Fruit fly (Drosophila melanogaster) whole organism, embryonic: ENCODE measurements around the gene CG7173.

Experiments
- CG5245 ChIP-seq: fragments of 200-800 bp; sonication (Bioruptor generic); optimal IDR thresholded peaks from 3 replicates; lab custom pipeline; 2016; ENCODE audit warnings: missing biosample characterization, missing genetic modification characterization
- Dek ChIP-seq: fragments of 200-800 bp; sonication (Bioruptor generic); optimal IDR thresholded peaks from 3 replicates; lab custom pipeline; 2019; ENCODE audit warnings: missing biosample characterization, mild to moderate bottlenecking, missing genetic modification characterization, moderate library complexity
- NC2β ChIP-seq: fragments of 200-800 bp; sonication (Bioruptor generic); optimal IDR thresholded peaks from 2 replicates; lab custom pipeline; 2016; ENCODE audit warnings: missing biosample characterization, missing genetic modification characterization
- Ravus ChIP-seq: fragments of 200-800 bp; sonication (Bioruptor generic); IDR thresholded peaks from 2 replicates; pipeline ENCODE4 v1.3.6; 2022; ENCODE audit warnings: missing biosample characterization, missing genetic modification characterization
- dimm ChIP-seq: fragments of 200-800 bp; sonication (Bioruptor generic); IDR thresholded peaks from 2 replicates; pipeline ENCODE4 v1.3.6; 2022; ENCODE audit warnings: missing biosample characterization, missing genetic modification characterization
- slou ChIP-seq: fragments of 200-800 bp; sonication (Bioruptor generic); optimal IDR thresholded peaks from 3 replicates; lab custom pipeline; 2016; ENCODE audit warnings: missing biosample characterization, missing genetic modification characterization
- sob ChIP-seq: fragments of 200-800 bp; sonication (Bioruptor generic); IDR thresholded peaks from 2 replicates; pipeline ENCODE4 v1.3.6; 2022; ENCODE audit warnings: missing biosample characterization, missing genetic modification characterization
- tap ChIP-seq: fragments of 200-800 bp; optimal IDR thresholded peaks from 3 replicates; lab custom pipeline; 2019; ENCODE audit warnings: missing biosample characterization, mild to moderate bottlenecking, missing genetic modification characterization, moderate library complexity

DNA sequence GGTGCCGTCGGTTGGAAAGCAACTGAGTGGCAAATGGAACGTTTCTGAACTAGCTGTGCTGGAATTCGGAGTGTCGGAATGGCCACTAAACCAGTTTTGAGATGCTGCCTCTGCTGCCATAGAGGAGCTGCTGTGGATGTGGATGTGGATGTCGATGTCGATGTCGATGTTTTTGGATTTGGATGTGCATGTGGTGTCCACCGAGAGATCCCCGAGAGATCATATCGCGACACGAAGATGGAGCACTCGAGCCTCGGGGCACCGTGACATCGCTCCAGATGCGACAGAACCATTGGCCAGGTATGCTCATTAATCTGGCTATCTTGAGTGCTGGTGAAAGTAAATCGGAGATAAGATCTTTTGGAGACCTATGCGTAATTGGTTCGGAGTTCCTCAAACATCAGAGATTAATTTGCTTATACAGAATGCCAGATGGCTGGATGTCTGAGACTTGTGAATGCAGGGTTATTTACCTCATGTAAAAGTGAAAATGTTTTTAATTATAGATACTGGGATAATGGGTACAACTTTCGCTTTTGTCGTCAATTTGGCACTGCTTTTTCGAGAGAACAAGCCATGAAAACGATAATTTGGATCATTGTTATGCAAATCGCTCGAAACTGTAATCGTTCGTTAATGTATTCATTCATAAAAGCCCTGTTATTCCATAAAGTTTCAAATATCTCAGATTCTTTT lies at the start of gene CG7173:
- no peak for TF ChIP-seq Dek (tag; lab: Kevin White, UChicago)
- TF ChIP-seq CG5245 (GFP tag; lab: Kevin White, UChicago), result no peak
- no peak for TF ChIP-seq Ravus (GFP tag; lab: Robert Waterston, UW)
- TF ChIP-seq dimm (GFP tag; lab: Robert Waterston, UW), result no peak
- no peak for TF ChIP-seq sob (GFP tag; lab: Robert Waterston, UW)
- no peak for TF ChIP-seq NC2β (GFP tag; lab: Kevin White, UChicago)
- TF ChIP-seq slou (GFP tag; lab: Kevin White, UChicago), result no peak
- TF ChIP-seq tap (tag; lab: Kevin White, UChicago), result no peak
